Worm (Caenorhabditis elegans): ENCODE results near the gene srd-70.
A peak's percentile ranks its signal among the peaks of the same experiment; 100 is the strongest.

DNA sequence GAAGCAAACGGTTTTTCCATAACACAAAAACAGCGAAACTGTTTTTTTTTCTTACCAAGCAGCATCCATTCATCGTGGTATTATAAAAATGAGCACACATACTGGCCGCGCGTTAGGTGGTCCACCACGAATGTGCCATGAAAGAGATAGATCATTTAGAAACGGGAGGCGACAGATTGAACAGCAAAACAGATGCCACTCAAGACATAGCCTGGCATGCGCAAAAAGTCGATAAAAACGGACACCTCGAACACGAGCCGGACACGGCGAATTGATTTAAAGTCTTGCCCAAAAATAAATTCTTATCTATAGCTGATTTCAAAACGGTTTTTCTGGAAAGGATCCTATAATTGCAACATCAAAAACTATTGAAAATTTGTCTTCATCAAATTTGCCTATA, 3.2 kb downstream of the srd-70 start:
- TF ChIP-seq flt-1 (GFP tag; IDR thresholded peaks at IDR 0.05) (no peak), ztf-29 (GFP tag; IDR thresholded peaks at IDR 0.05) (no peak), cog-1 (tag; optimal IDR thresholded peaks at IDR 0.05) (no peak), T22C8.4 (GFP tag; IDR thresholded peaks at IDR 0.05) (0 out of 2 replicates have a peak, but pooled peaks have one; percentile 31), ztf-23 (GFP tag; IDR thresholded peaks at IDR 0.05) (0 out of 2 replicates have a peak, but pooled peaks have one; percentile 30), med-1 (GFP tag; optimal IDR thresholded peaks at IDR 0.05; ENCODE audit: insufficient read depth) (no peak)
